Worm (Caenorhabditis elegans) whole organism, young adult: ENCODE measurements around the gene gpla-1.

ENCODE experiments used
- F10E7.11 ChIP-seq: sonication (generic microtip); optimal IDR thresholded peaks from 2 replicates; lab custom pipeline; 2017; ENCODE audit warnings: mild to moderate bottlenecking, missing genetic modification characterization, moderate library complexity, missing compliant biosample characterization
- F49E8.2 ChIP-seq: sonication (generic microtip); optimal IDR thresholded peaks from 3 replicates; lab custom pipeline; 2017; ENCODE audit warnings: missing genetic modification characterization, mild to moderate bottlenecking, missing compliant biosample characterization, antibody characterized with exemption, moderate library complexity; ENCODE audit not compliant: insufficient read depth
- ama-1 ChIP-seq, 3 experiments: fragments of 150-350 bp in 1 of 3; sonication (generic microtip) in 2 of 3; optimal IDR thresholded peaks; 2 replicates each; lab custom pipeline; 2014 to 2018; ENCODE audit warnings: missing biosample characterization in 2 of 3, missing genetic modification characterization in 2 of 3, missing genetic modification reagents in 2 of 3
- ceh-27 ChIP-seq: fragments of 200-800 bp; sonication (Bioruptor generic); optimal IDR thresholded peaks from 2 replicates; lab custom pipeline; 2018; ENCODE audit warnings: mild to moderate bottlenecking, missing genetic modification characterization, moderate library complexity, missing compliant biosample characterization
- hsf-1 ChIP-seq: fragments of 200-800 bp; sonication (Bioruptor generic); IDR thresholded peaks from 2 replicates; pipeline ENCODE4 v1.3.6; 2022; ENCODE audit warnings: missing genetic modification reagents, missing genetic modification characterization, missing compliant biosample characterization
- lin-35 ChIP-seq, 3 experiments: fragments of 150-350 bp in 2 of 3; sonication (generic microtip) in 1 of 3; optimal IDR thresholded peaks; 2 replicates each; lab custom pipeline; 2014 to 2018; ENCODE audit warnings: missing biosample characterization in 3 of 3, missing genetic modification characterization in 3 of 3, missing genetic modification reagents in 3 of 3
- nfya-1 ChIP-seq: sonication (generic microtip); optimal IDR thresholded peaks from 2 replicates; lab custom pipeline; 2017; ENCODE audit warnings: antibody characterized with exemption, missing compliant biosample characterization, missing genetic modification characterization, borderline replicate concordance; ENCODE audit not compliant: insufficient read depth
- snpc-4 ChIP-seq, 5 experiments: fragments of 150-350 bp in 1 of 5; sonication (generic microtip) in 4 of 5; optimal IDR thresholded peaks; 2 replicates each; lab custom pipeline; 2014 to 2018; ENCODE audit warnings: missing genetic modification characterization in 5 of 5, missing biosample characterization in 3 of 5, antibody characterized with exemption in 2 of 5, mild to moderate bottlenecking in 2 of 5, missing compliant biosample characterization in 2 of 5, missing genotype in 2 of 5, moderate library complexity in 2 of 5, missing genetic modification reagents in 1 of 5

DNA sequence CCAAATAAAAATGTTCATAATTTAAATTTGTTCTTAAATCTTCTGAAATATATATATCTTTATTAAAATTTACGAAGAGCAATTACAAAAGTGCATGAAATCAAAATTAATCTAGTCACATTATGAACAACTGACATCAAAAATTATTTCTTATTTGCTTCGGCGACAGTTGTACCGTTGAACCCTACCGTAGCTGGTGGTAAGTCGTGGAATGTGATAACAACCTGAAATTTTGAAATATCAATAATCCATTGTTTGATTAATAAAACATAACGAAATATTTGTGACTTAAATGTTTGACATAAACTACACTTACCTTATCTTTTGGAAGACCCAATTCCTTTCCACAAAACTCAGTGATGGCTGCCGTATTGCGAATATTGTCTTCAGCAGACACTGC, 39.1 kb upstream of the gpla-1 start:
- TF ChIP-seq snpc-4 (GFP tag; optimal IDR thresholded peaks at IDR 0.05; lab: Kevin White, UChicago) (no peak), snpc-4 (tag; optimal IDR thresholded peaks at IDR 0.05; lab: Kevin White, UChicago) (peak in 1 of 4 experiments; percentile 9), nfya-1 (tag; lab: Kevin White, UChicago) (no peak), F49E8.2 (tag; lab: Kevin White, UChicago) (no peak), lin-35 (GFP tag; optimal IDR thresholded peaks at IDR 0.05; lab: Kevin White, UChicago) (no peak), ama-1 (optimal IDR thresholded peaks at IDR 0.05; lab: Kevin White, UChicago) (no peak), ama-1 (GFP tag; optimal IDR thresholded peaks at IDR 0.05; lab: Kevin White, UChicago) (no peak), ceh-27 (GFP tag; lab: Kevin White, UChicago) (no peak), F10E7.11 (tag; lab: Kevin White, UChicago) (no peak), hsf-1 (GFP tag; lab: Robert Waterston, UW) (no peak)
